Worm (Caenorhabditis elegans) whole organism, dauer: ENCODE results near the gene fbxb-91.

Source experiments
- unc-62 ChIP-seq: sonication (generic microtip); optimal IDR thresholded peaks from 2 replicates; lab custom pipeline; 2017; ENCODE audit warnings: missing biosample characterization, missing genetic modification reagents, missing genetic modification characterization

Gene fbxb-91

ce11 chrII:3750685-3751084 is at the start of gene fbxb-91:
fbxb-91 (minus strand) TSS chrII:3750785.
- TF ChIP-seq unc-62 (GFP tag; lab: Kevin White, UChicago), result no peak

ce11 chrII:3795323-3795722 is 44.7 kb upstream of the fbxb-91 start, which contains the start of gene Y8A9A.2:
Y8A9A.2 (plus strand) TSS chrII:3795623.
- no peak for TF ChIP-seq unc-62 (GFP tag; lab: Kevin White, UChicago)

- no peak for TF ChIP-seq unc-62 (GFP tag; lab: Kevin White, UChicago)
These were observed 42.8 kb upstream of the fbxb-91 start, which contains the start of gene fbxb-99 for ce11 chrII:3793336-3793735. fbxb-99 (minus strand) TSS chrII:3793436.

ce11 chrII:3788356-3788962 is 37.9 kb upstream of the fbxb-91 start:
- TF ChIP-seq unc-62 (GFP tag; lab: Kevin White, UChicago), result no peak

ce11 chrII:3787151-3787550 is 36.6 kb upstream of the fbxb-91 start, which contains the start of gene T24E12.13:
T24E12.13 (plus strand) TSS chrII:3787451.
- no peak for TF ChIP-seq unc-62 (GFP tag; lab: Kevin White, UChicago)

- TF ChIP-seq unc-62 (GFP tag; lab: Kevin White, UChicago), result no peak
These were observed 36.0 kb upstream of the fbxb-91 start for ce11 chrII:3786538-3786937.

ce11 chrII:3785756-3786155 is 35.2 kb upstream of the fbxb-91 start:
- TF ChIP-seq unc-62 (GFP tag; lab: Kevin White, UChicago), result no peak

- TF ChIP-seq unc-62 (GFP tag; lab: Kevin White, UChicago), result no peak
These were observed 34.7 kb upstream of the fbxb-91 start, which contains the start of gene T24E12.1 for ce11 chrII:3785257-3785656. T24E12.1 (plus strand) TSS chrII:3785557.

- no peak for TF ChIP-seq unc-62 (GFP tag; lab: Kevin White, UChicago)
These were observed 31.9 kb upstream of the fbxb-91 start, which contains the start of gene T24E12.2 for ce11 chrII:3782309-3783000. T24E12.2 (plus strand) TSS chrII:3782950.

ce11 chrII:3781238-3781637 is 30.7 kb upstream of the fbxb-91 start:
- TF ChIP-seq unc-62 (GFP tag; lab: Kevin White, UChicago), result no peak

- TF ChIP-seq unc-62 (GFP tag; lab: Kevin White, UChicago), result no peak
These were observed 28.9 kb upstream of the fbxb-91 start, which contains the start of gene T24E12.11 for ce11 chrII:3779463-3779862. T24E12.11 (minus strand) TSS chrII:3779563.

- no peak for TF ChIP-seq unc-62 (GFP tag; lab: Kevin White, UChicago)
These were observed 27.2 kb upstream of the fbxb-91 start for ce11 chrII:3777802-3778201.

ce11 chrII:3775719-3776118 is 25.1 kb upstream of the fbxb-91 start, which contains the start of gene T24E12.3:
T24E12.3 (plus strand) TSS chrII:3776019.
- no peak for TF ChIP-seq unc-62 (GFP tag; lab: Kevin White, UChicago)

ce11 chrII:3773130-3773529 is 22.5 kb upstream of the fbxb-91 start, which contains the start of gene T24E12.10:
T24E12.10 (minus strand) TSS chrII:3773230.
- no peak for TF ChIP-seq unc-62 (GFP tag; lab: Kevin White, UChicago)

- no peak for TF ChIP-seq unc-62 (GFP tag; lab: Kevin White, UChicago)
These were observed 21.1 kb upstream of the fbxb-91 start for ce11 chrII:3771640-3772039.

- no peak for TF ChIP-seq unc-62 (GFP tag; lab: Kevin White, UChicago)
These were observed 13.9 kb upstream of the fbxb-91 start, which contains the start of gene srx-112 for ce11 chrII:3764486-3764885. srx-112 (minus strand) TSS chrII:3764586.
